Worm (Caenorhabditis elegans) whole organism, L4/young adult: ENCODE measurements around the gene srd-38.

Experiments
- W03F9.2 ChIP-seq: fragments of 150-350 bp; optimal IDR thresholded peaks from 2 replicates; lab custom pipeline; 2014; ENCODE audit warnings: missing biosample characterization, missing genetic modification characterization
- dao-5 ChIP-seq: sonication (generic microtip); optimal IDR thresholded peaks from 2 replicates; lab custom pipeline; 2016; ENCODE audit warnings: missing genotype, missing genetic modification characterization, moderate library complexity, missing compliant biosample characterization
- him-1 ChIP-seq: sonication (generic microtip); optimal IDR thresholded peaks from 2 replicates; lab custom pipeline; 2016; ENCODE audit warnings: missing genotype, missing genetic modification reagents, missing genetic modification characterization, missing compliant biosample characterization

The srd-38 gene

DNA sequence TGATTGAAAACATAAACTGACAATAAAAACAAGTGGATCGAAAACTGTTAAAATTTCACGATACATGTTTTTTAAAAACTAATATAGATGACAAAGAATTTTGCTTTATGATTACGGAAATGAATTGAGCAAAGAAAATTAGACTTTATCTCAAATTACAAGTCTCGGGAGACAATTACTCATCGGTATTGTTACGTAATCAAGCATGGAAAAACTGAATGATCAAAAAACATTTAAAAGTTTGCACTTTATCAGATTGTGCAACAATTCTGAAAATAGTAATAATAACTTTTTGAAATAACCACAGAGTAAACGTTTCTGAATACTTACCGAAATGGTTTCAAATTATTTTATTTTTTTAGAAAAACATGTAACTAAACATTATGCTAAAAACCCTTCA lies 14.2 kb downstream of the srd-38 start, which contains the start of gene srd-43:
Gene srd-43 (minus strand): TSS at position 66 of the 400 bp plus-strand sequence.
- TF ChIP-seq W03F9.2 (tag; lab: Kevin White, UChicago) (no peak), him-1 (tag; lab: Kevin White, UChicago) (no peak), dao-5 (tag; lab: Kevin White, UChicago) (no peak)

ce11 chrX:13306869-13307446 lies 15.4 kb downstream of the srd-38 start:
- TF ChIP-seq dao-5 (tag; lab: Kevin White, UChicago): peak; percentile 93
- peak; percentile 89 for TF ChIP-seq him-1 (tag; lab: Kevin White, UChicago)
- peak; percentile 80 for TF ChIP-seq W03F9.2 (tag; lab: Kevin White, UChicago)

ce11 chrX:13307852-13308251 lies 16.2 kb downstream of the srd-38 start:
- TF ChIP-seq W03F9.2 (tag; lab: Kevin White, UChicago): no peak
- no peak for TF ChIP-seq him-1 (tag; lab: Kevin White, UChicago)
- no peak for TF ChIP-seq dao-5 (tag; lab: Kevin White, UChicago)

- no peak for TF ChIP-seq dao-5 (tag; lab: Kevin White, UChicago)
- no peak for TF ChIP-seq W03F9.2 (tag; lab: Kevin White, UChicago)
- no peak for TF ChIP-seq him-1 (tag; lab: Kevin White, UChicago)
Observed at ce11 chrX:13308745-13309144, 17.1 kb downstream of the srd-38 start, which contains the start of gene srxa-8. Gene srxa-8, minus strand, starts transcription at chrX:13308845.

- TF ChIP-seq dao-5 (tag; lab: Kevin White, UChicago) (no peak), W03F9.2 (tag; lab: Kevin White, UChicago) (no peak), him-1 (tag; lab: Kevin White, UChicago) (no peak)
Observed at ce11 chrX:13310763-13311162, 19.2 kb downstream of the srd-38 start.

ce11 chrX:13311641-13312423 lies 20.2 kb downstream of the srd-38 start, which contains the start of gene F46G10.1:
Gene F46G10.1, minus strand, starts transcription at chrX:13311755.
- TF ChIP-seq dao-5 (tag; lab: Kevin White, UChicago) (no peak), him-1 (tag; lab: Kevin White, UChicago) (no peak), W03F9.2 (tag; lab: Kevin White, UChicago) (no peak)

ce11 chrX:13315093-13315492 lies 23.5 kb downstream of the srd-38 start:
- TF ChIP-seq him-1 (tag; lab: Kevin White, UChicago) (no peak), W03F9.2 (tag; lab: Kevin White, UChicago) (no peak), dao-5 (tag; lab: Kevin White, UChicago) (no peak)

DNA sequence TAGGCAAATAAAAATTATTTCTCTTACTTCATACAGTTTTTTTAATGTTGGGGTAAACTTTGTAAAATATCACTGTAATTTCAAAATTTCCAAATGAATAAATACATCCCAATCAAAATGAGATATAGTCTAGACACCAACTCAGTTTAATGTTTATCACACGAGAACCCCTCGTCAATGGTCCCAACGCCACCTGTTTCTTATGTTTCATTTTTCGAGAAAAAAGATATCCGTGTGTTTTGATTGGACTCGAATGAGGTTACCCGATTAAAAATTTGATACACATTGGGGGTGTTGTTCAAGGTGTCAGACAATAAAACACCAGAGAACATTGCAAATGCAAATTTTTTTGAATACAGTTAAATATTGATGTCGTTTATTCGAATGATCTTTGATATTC lies 25.9 kb downstream of the srd-38 start:
- TF ChIP-seq W03F9.2 (tag; lab: Kevin White, UChicago) (no peak), dao-5 (tag; lab: Kevin White, UChicago) (no peak), him-1 (tag; lab: Kevin White, UChicago) (no peak)

DNA sequence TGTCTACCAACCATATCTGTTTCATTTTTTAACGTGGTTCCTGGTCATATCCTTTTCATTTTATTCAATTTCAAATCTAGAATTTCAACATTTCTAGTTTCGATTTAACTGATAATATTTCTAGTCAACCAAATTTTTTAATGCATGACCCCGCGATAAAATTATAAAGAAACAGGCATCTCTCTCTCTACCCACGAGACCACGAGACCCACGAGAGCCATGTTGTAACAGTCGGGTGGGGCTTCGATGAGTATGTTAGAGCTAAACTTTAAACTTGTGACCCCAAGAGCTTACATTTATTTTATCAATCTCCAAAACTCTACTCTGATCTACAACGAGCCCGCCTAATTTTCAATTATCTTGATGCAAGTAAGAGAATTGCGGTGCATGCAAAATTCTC lies 26.7 kb downstream of the srd-38 start:
- TF ChIP-seq him-1 (tag; lab: Kevin White, UChicago): no peak

- no peak for TF ChIP-seq dao-5 (tag; lab: Kevin White, UChicago)
- TF ChIP-seq him-1 (tag; lab: Kevin White, UChicago): no peak
- TF ChIP-seq W03F9.2 (tag; lab: Kevin White, UChicago): no peak
Observed at ce11 chrX:13320575-13320974, 29.0 kb downstream of the srd-38 start.

DNA sequence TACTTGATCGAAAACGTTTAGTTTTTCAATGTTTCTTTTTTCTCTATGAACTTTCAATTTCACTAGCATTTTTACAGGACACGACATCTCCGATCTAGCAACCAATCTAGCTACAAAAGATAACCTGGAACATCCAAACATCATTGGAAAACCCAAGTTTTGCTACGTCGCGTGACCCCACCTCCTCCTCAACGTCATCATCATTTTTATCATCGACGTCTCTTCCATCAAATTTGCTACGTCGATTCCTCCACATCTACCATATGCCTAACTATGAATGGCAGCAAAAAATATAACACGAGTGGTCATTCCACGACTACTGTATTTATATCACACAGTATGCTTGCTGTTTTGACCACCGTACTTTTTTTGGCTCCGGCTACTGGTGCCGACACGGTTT lies 31.3 kb downstream of the srd-38 start, which contains the start of gene F46G10.2:
Gene F46G10.2 (plus strand): TSS at position 78 of the 400 bp plus-strand sequence.
- TF ChIP-seq W03F9.2 (tag; lab: Kevin White, UChicago): no peak
- no peak for TF ChIP-seq him-1 (tag; lab: Kevin White, UChicago)
- no peak for TF ChIP-seq dao-5 (tag; lab: Kevin White, UChicago)

DNA sequence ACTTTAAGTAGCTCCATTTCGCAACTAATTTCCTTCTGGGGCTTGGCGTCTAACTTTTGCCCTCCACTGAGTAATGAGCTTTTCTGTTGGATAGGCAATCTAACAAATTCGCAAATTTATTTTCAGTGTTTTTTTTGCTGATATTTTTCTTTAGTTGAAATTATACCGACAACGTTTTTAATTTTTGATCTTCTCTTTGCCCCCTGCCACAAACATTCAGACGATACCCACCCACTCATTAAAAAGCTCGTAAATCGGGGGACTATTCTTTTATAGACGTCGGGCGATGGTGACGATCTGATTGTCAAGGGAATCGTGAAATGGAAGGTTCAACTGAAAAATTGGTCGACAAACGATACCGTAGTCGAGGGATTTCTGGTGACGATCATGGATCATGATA lies 32.1 kb downstream of the srd-38 start:
- TF ChIP-seq W03F9.2 (tag; lab: Kevin White, UChicago) (no peak), him-1 (tag; lab: Kevin White, UChicago) (no peak), dao-5 (tag; lab: Kevin White, UChicago) (no peak)

ce11 chrX:13324326-13324725 lies 32.7 kb downstream of the srd-38 start:
- TF ChIP-seq him-1 (tag; lab: Kevin White, UChicago) (no peak), W03F9.2 (tag; lab: Kevin White, UChicago) (no peak), dao-5 (tag; lab: Kevin White, UChicago) (no peak)
